Fruit fly (Drosophila melanogaster) whole organism: ENCODE data around the gene Fas1.

Experiments
- CG8478 ChIP-seq: fragments of >200 bp; optimal IDR thresholded peaks from 2 replicates; lab custom pipeline; 2018; ENCODE audit warnings: inconsistent platforms
- Dll ChIP-seq: fragments of >200 bp; optimal IDR thresholded peaks from 2 replicates; lab custom pipeline; 2017
- EcR ChIP-seq, 2 experiments: fragments of >200 bp; optimal IDR thresholded peaks; 2 replicates each; lab custom pipeline; 2017; ENCODE audit warnings: missing biosample characterization in 2 of 2, missing genetic modification characterization in 2 of 2, missing genetic modification reagents in 2 of 2
- pan ChIP-seq: fragments of >200 bp; optimal IDR thresholded peaks from 2 replicates; lab custom pipeline; 2017
- psq ChIP-seq: fragments of >200 bp; optimal IDR thresholded peaks from 2 replicates; lab custom pipeline; 2017

dm6 chr3R:16625844-16626430, 899 bp downstream of the Fas1 start:
- TF ChIP-seq psq (no peak), pan (lab: Kevin White, UChicago) (no peak), EcR (GFP tag; optimal IDR thresholded peaks at IDR 0.05; lab: Kevin White, UChicago) (no peak), Dll (lab: Kevin White, UChicago) (peak; percentile 8), CG8478 (no peak)
